Worm (Caenorhabditis elegans) whole organism, dauer: Measurements from ENCODE around the gene sdc-2.

Source experiments
- unc-62 ChIP-seq: sonication (generic microtip); optimal IDR thresholded peaks from 2 replicates; lab custom pipeline; 2017; ENCODE audit warnings: missing biosample characterization, missing genetic modification reagents, missing genetic modification characterization

sdc-2 gene

DNA sequence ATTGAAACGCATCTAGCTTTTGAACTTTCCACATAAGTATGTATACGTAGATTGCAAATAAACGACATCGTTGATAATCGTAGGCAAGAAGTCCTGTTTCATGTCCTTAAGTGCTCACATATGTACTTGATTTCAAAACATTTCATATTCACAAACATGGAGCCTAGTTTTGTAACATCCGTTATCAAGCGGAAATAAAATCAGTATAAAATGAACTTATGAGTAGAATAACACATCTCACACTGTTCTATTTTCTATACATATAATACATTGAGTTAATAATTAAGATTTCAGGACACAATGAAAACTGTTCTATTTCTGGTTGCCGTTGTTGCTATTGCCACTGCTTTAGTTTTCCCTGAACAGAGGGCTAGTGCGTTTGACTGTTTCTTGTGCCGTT lies 32.7 kb upstream of the sdc-2 start, which contains the start of gene spp-21:
Gene spp-21, plus strand, starts transcription at position 301 of the 400 bp plus-strand sequence.
- TF ChIP-seq unc-62 = no peak

DNA sequence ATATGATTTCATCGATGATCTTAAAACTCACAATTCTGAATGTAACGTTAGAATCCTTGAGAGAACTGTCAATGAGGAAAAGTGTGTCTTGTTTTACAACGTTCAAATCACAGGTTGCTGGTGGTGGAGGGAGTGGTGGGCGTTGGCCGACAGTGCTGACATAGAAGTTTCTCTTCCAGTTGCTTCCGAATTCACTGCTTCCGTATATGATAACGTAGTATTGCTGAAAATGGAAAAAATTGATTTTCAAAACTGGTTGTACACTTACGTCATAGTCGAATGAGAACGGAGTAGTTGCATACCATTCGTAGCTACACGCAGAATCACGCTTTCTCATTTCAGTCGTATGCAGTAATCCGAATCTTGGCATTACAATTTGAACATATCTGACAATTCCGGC lies 30.7 kb upstream of the sdc-2 start:
- TF ChIP-seq unc-62 = no peak

DNA sequence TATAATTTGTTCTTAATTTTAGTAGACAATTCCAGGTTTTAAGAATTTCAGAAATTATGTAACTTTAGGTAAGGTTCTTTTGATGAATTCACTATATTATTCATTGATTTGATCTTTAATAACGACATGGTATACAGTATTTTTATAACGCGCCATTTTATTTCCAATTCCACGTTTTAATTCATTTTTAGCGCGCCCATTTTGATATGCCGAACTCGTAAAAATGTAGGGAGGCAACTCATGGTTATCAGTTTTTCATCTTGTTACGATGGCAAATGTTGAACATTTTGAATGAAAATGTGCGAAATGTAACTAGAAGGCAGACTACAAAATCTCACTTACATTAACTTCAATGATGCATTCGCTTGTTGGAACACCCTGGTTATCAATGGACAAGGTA lies 23.6 kb upstream of the sdc-2 start:
- TF ChIP-seq unc-62 = no peak

DNA sequence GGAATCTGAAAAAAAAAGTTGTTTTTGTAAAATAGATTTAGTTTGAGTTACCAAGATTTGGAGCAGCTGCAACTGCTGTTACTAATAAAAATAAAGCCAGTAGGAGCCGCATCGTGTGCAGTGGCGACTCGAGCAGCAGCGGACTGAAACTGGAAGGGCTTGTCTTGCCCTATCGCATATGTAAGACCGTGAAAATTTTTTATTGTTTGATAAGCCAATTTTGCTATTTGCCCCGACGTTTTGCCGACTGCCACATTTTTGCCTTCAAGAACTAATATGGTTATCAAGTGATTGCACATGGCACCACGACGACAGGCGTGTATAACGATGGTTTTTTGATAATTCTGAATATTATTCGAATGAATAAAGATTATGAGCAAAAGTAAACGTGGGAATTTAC lies 22.8 kb upstream of the sdc-2 start, which contains the start of gene T25C12.3:
Gene T25C12.3, minus strand, starts transcription at position 262 of the 400 bp plus-strand sequence.
- TF ChIP-seq unc-62 = no peak

DNA sequence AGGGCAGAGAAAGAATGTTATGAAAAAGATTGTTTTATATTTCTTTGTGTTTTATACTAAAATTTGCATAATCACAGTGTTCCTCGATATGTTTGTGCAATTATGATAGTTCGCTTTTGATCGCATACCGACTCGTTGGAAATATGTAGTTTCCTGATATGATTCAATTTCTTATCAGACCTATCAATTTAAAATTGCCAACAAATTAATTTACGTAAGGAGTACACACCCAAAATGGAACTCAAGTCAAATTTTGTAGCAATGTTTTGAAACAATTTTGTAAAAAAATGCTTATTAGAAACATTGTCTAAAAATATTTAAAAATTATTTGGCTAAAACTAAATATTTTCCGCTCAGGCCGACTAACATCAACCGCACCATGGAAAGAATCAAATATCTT lies 21.9 kb upstream of the sdc-2 start:
- no peak for TF ChIP-seq unc-62

DNA sequence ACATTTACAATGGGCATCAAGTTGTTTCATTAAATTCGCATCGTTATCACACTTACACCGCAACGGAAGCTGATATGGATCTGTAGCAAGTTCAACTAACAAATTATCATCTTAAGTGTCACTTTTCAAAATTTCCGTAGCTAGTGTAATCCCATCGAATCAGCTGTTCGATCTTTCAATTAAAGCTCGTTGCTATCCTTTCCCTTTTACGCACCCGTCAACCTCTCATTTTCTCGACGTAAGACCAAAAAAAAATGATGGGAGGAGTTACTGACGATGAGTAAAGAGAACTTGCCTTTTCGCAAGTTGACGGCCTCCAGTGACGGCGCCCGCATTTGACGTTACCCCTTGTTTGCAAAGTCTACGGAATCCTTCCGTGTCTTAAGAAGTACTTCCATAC lies 20.5 kb upstream of the sdc-2 start, which contains the start of gene F29G6.1:
Gene F29G6.1, plus strand, starts transcription at position 301 of the 400 bp plus-strand sequence.
- no peak for TF ChIP-seq unc-62

DNA sequence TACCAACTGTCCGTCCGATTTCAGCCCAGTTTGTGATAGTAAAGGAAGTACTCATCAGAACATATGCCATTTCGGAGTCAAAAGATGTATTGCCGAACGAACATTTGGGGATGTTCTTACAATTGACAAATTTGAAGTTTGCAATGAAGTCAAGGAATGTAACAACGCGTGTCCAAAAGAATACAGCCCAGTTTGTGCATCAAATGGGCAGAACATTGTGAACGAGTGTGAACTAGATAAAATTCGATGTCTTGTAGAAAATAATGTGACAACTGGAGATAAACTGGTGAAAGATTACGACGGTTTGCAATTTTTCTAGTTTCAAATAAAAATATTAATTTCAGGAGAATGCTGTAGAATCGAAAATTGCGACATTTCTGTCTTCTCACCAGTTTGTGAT lies 14.7 kb upstream of the sdc-2 start:
- no peak for TF ChIP-seq unc-62

DNA sequence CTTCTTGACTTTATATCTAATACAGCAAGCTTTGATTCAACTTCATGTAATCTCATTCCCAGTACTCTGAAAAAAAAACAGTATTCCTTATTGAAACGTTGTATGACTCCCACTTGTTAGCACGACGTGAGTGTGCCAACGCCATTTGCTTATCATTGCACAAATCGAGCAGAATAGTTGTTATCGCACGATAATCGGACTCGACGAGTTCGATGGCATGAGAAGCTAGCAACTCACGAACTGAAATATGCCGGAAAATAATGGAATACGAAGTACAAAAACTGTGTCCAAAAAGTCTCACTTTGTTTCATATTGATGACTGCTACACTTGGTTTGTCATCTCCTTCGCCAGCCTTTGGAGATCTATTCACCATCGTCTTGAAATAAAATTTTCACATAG lies 13.0 kb upstream of the sdc-2 start:
- TF ChIP-seq unc-62 = no peak

DNA sequence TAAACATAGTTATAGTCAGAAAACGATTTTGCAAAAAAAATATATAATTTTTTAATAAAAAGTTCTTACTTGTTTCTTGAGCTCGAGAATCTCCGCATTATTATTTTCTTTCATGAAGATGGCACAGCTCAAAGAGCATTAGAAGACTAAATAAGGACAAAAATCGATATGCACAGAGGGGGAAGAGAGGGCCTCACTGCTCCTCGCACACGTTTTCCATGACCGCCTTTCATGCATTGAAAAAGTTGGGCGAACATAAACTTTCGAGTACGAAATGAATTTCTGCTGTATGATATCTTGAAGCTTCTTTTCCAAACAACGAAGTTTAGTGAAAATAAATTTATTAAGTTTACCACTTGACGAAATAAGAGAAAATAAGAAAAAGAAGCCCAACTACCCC lies 11.3 kb upstream of the sdc-2 start, which contains the start of gene ccdc-149:
Gene ccdc-149, minus strand, starts transcription at position 221 of the 400 bp plus-strand sequence.
- TF ChIP-seq unc-62 = no peak

DNA sequence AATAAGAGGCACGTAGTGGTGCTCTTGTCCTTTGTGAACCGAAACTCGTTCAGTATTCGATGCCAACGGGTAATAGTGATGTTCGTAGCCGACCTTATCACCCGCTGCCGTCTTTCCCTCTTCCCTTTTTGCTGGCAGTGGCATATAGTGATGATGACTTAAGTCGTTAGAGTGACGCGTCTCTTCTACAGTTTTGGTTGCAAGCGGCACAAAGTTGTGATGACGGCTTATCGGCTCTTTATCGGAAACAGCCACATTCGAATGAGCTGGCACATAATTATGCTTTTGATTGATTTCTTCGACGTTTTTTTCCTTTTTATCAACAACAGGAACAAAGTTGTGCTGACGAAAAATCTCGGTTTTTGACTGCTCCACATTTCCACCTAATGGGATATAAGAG lies 7.1 kb upstream of the sdc-2 start:
- TF ChIP-seq unc-62 = no peak

DNA sequence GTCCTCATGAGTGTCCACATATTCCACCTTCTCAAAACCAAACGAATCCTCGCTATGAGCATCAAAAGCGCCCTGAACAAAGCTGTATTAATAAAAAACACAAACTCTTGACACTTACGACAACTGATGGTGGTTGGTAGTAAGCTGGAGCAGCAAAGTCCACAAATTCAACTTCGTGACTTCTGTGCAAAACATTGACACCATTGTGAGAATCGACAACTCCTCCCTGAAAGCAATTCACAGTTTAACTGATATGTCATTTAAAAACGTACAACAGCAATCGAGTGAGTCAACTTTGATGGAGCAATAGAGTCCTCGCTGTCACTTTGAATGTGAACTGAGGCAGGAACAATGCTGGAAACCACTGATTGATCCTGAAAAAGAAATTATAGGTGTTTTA lies 5.1 kb upstream of the sdc-2 start:
- TF ChIP-seq unc-62 = no peak

DNA sequence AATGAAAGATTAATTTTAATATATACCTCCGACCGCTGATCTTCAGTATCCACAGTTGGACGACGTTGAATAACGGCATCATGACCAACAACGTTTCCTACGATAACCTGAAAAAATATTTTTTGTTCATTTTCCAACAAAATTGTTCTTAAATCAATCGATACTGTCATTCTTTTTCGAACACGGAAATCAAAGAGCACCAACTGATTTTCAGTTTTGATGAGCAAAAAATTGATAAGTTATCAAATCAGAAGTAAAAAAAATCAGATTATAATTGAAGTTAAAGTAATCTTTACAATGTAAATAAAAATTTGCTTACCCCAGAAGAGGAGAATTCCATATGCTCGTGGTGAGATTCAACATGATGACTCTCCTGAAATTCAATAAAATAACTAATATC lies 4.1 kb upstream of the sdc-2 start:
- no peak for TF ChIP-seq unc-62

DNA sequence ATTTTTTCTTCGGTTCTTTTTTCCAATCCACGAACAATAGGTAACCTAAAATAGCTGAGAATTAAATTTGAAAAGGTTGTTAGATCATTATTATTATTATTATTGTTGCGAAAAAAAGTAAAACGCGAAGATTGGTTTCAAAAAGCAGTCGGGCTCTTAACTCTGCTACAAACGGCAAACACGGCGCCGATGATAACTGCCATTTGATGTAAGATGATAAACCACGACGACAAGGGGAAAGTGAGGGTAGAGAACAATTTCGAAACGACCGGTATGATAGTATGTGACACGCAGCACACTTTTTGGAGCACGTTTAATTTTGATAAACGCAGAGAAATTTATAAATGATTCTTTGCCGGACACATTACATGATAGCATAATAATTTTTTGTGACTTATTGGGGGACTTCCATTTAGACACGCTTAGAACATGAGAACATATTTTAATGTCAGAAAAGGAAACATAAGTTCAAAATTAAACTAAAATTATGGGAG lies 3.4 kb upstream of the sdc-2 start, which contains the start of gene hpo-34:
Gene hpo-34, minus strand, starts transcription at position 51 of the 494 bp plus-strand sequence.
- TF ChIP-seq unc-62 = no peak

DNA sequence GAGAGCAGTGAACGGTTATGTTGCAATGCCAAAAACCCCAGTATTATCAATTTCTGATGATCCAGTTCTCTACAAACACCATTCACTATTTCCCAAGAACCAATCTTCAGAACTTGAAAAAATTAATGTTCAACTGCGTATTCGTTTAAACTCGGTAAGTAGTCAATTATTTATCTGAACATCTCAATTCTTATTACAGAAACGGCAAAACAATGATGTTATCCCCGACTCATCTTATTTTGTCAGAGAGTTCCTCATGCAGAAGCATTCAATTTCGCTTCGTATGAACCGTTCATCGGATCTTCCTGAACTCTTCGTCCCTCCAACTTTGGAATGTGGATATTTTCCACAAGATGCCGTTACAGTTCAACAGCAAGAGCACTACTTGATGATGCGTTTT lies 1.2 kb downstream of the sdc-2 start:
- no peak for TF ChIP-seq unc-62

DNA sequence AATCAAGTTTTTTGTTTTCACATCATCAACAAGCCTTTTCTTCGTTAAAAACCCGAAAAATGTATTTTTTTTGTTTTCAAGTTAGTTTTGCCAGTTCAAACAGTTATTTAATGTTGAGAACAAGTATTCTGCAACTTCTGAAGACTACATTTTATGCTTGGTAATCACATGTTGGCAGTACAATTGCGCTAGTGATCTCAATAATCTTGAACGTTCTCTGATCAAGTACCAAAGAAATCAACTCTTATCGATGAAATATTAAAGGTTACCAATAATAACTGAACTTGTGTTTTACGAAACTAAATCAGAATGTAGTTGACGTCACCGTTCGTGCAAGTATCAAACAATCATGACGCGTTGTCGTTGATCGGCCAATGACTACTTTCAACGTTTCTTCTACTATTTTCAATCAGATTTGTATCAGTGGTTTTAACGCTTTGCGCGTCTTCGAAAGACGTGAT lies 11.1 kb downstream of the sdc-2 start, which contains the start of gene C35C5.8:
Gene C35C5.8, plus strand, starts transcription at position 51 of the 461 bp plus-strand sequence.
- no peak for TF ChIP-seq unc-62

DNA sequence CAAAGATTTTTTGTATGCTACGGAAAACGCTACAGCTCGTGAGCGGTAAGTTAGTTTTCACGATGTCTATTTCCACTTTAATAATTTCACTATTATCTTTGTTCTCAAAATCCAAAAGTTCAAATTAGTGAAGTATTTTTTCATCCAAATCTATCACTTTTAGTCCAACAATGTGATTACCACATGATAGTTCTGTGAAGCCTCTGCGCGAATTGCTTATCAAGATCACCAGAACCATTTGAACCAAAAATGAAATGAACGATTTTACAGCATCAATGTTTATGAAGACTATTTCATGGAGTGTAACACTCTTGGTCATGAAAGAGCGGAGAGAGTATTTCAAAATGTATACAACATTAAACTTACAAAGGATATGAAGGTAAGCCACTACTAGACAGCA lies 11.9 kb downstream of the sdc-2 start:
- TF ChIP-seq unc-62 = no peak

DNA sequence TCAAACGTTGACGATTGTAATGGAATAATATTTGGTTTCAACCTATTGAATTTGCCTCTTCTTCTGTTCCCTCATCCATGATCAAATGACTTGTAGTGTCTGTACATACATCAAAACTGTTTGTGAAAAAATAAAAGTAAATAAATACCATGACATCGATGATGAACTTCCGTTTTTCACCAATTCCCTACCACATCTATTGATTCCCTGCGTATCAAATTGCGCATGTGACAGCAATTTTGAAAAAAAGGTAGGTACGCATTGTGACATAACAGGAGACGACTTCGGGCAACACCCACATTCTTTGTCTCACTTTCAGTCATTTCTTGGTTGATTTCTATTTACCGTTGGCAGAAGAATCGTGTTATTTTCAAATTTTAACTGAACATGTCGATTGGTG lies 13.9 kb downstream of the sdc-2 start, which contains the start of gene C35C5.9:
Gene C35C5.9, plus strand, starts transcription at position 161 of the 400 bp plus-strand sequence.
- TF ChIP-seq unc-62 = no peak

DNA sequence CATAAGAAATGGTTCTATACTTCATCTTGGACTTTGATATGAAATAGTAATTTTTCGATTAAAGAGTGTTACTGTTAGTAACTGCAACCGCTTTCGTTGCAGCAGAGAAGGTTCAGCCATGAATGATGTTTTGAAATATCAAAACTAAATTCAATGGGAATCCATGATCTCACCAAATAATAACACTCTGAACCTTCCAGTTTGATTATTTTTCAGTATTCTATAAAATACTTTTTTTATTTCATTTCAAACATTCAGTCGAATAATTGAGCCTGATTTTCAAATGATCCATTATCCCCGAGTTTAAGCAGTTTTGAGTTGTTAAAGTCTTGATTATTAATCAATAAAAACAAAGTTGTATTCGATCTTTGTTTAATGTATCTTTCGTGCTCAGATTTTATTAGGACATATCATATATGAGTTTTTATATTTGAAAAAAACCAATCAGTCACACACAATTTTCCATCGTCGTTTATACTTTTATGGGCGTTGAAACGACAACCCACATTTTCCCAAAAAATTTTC lies 14.8 kb downstream of the sdc-2 start, which contains the start of gene gcp-2.2:
Gene gcp-2.2, plus strand, starts transcription at position 475 of the 525 bp plus-strand sequence.
- no peak for TF ChIP-seq unc-62
